Fruit fly (Drosophila melanogaster): ENCODE results near the gene Sytbeta.

DNA sequence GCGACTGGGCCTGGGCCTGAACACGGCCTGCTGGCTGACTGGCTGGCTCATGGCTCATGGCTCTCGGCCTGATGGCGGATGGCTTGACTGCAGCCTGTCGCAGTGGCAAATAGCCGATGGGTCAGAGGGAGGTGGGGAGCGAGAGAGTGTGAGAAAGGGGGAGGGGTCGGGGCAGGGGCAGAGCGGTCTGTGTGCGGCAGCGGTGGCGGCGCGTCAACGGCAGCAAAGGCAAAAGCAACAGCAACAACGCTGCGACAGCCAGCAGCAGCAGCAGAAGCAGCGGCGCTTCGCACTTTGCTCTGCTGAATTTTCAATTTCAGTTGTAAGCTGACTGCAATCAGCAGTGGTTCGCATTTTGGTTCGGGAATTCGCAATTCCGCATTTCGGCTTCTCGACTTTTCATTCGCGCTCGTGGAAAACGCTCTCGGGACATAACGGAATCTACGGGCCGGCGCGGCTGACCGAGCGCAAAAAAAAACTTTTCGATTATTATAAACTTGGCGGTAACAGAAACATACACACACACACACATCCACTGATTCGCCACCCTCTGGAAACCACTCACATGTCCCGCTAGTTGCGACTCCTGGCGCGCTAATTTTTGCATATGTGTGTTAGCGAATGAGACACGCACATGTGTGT lies 40.9 kb upstream of the Sytbeta start, which contains the start of gene CG45071:
- no peak for TF ChIP-seq CG8478 (optimal IDR thresholded peaks at IDR 0.05)
- TF ChIP-seq CTCF (optimal IDR thresholded peaks at IDR 0.05): no peak
